Worm (Caenorhabditis elegans) whole organism, midembryonic: ENCODE results near the gene C49F5.13.

ENCODE experiments used
- T22C8.4 ChIP-seq: fragments of 200-800 bp; sonication (Bioruptor generic); IDR thresholded peaks from 2 replicates; pipeline ENCODE4 v1.3.6; 2022; ENCODE audit warnings: missing genetic modification characterization, missing compliant biosample characterization
- cog-1 ChIP-seq: sonication (generic microtip); optimal IDR thresholded peaks from 2 replicates; lab custom pipeline; 2016; ENCODE audit warnings: missing genetic modification characterization, missing compliant biosample characterization
- klf-2 ChIP-seq: fragments of 200-800 bp; sonication (Bioruptor generic); conservative IDR thresholded peaks from 2 replicates; pipeline ENCODE4 v1.3.6; 2022; ENCODE audit warnings: missing genetic modification reagents, missing genetic modification characterization, missing compliant biosample characterization
- tab-1 ChIP-seq: fragments of 200-800 bp; sonication (Bioruptor generic); IDR thresholded peaks from 2 replicates; pipeline ENCODE4 v1.3.6; 2022; ENCODE audit warnings: missing genetic modification characterization, missing compliant biosample characterization
- ztf-23 ChIP-seq: fragments of 200-800 bp; sonication (Bioruptor generic); IDR thresholded peaks from 2 replicates; pipeline ENCODE4 v1.3.6; 2022; ENCODE audit warnings: missing genetic modification reagents, missing genetic modification characterization, missing compliant biosample characterization

DNA sequence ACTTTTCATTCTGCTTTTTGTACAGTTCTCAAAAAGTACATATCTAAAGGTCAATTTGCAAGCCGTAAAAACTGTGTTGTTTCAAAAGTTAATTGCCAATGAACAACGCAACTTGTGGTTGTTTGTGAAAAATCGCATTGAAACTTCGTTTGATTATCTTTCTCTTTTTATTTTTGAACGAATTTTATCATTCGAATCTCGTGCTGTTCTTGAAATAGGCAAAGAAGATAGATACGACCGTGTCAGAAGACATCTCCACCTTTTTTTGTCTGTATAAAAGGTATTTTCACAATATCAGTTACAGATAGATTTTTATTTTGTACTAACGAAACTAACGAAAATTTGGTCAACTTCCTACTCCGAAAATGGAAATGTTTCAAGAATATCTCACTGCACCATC lies 33.3 kb downstream of the C49F5.13 start, which contains the start of gene C49F5.7:
- TF ChIP-seq T22C8.4 (GFP tag; lab: Robert Waterston, UW) (no peak), ztf-23 (GFP tag; lab: Robert Waterston, UW) (no peak), cog-1 (tag; lab: Kevin White, UChicago) (no peak), tab-1 (no peak), klf-2 (GFP tag; lab: Robert Waterston, UW) (no peak)
